Worm (Caenorhabditis elegans) whole organism, young adult: ENCODE measurements around the gene cul-2.

Source experiments
- B0336.3 ChIP-seq: fragments of 200-800 bp; sonication (Bioruptor generic); IDR thresholded peaks from 2 replicates; pipeline ENCODE4 v1.3.6; 2022; ENCODE audit warnings: missing genetic modification characterization, missing compliant biosample characterization
- F10E7.11 ChIP-seq: sonication (generic microtip); optimal IDR thresholded peaks from 2 replicates; lab custom pipeline; 2017; ENCODE audit warnings: mild to moderate bottlenecking, missing genetic modification characterization, moderate library complexity, missing compliant biosample characterization
- F37B4.10 ChIP-seq: fragments of 200-800 bp; sonication (Bioruptor generic); IDR thresholded peaks from 2 replicates; pipeline ENCODE4 v1.3.6; 2022; ENCODE audit warnings: missing genetic modification characterization, missing compliant biosample characterization
- F49E8.2 ChIP-seq: sonication (generic microtip); optimal IDR thresholded peaks from 3 replicates; lab custom pipeline; 2017; ENCODE audit warnings: missing genetic modification characterization, mild to moderate bottlenecking, missing compliant biosample characterization, antibody characterized with exemption, moderate library complexity; ENCODE audit not compliant: insufficient read depth
- T07F8.4 ChIP-seq: sonication (generic microtip); optimal IDR thresholded peaks from 2 replicates; lab custom pipeline; 2016; ENCODE audit warnings: mild to moderate bottlenecking, missing genetic modification characterization, moderate library complexity, missing compliant biosample characterization
- Y67H2A.10 ChIP-seq: fragments of 200-800 bp; sonication (Bioruptor generic); conservative IDR thresholded peaks from 2 replicates; pipeline ENCODE4 v1.3.6; 2022; ENCODE audit warnings: missing genetic modification reagents, missing genetic modification characterization, missing compliant biosample characterization
- Y95B8A.8 ChIP-seq: fragments of 200-800 bp; sonication (Bioruptor generic); IDR thresholded peaks from 2 replicates; pipeline ENCODE4 v1.3.6; 2022; ENCODE audit warnings: missing genetic modification reagents, missing genetic modification characterization, missing compliant biosample characterization
- ZK185.1 ChIP-seq: sonication (generic microtip); optimal IDR thresholded peaks from 2 replicates; lab custom pipeline; 2016; ENCODE audit warnings: mild to moderate bottlenecking, missing genetic modification characterization, missing compliant biosample characterization; ENCODE audit not compliant: poor library complexity, severe bottlenecking
- akir-1 ChIP-seq: fragments of 200-800 bp; sonication (Bioruptor generic); optimal IDR thresholded peaks from 2 replicates; lab custom pipeline; 2018; ENCODE audit warnings: mild to moderate bottlenecking, missing genetic modification characterization, moderate library complexity, missing compliant biosample characterization
- ama-1 ChIP-seq, 3 experiments: fragments of 150-350 bp in 1 of 3; sonication (generic microtip) in 2 of 3; optimal IDR thresholded peaks; 2 replicates each; lab custom pipeline; 2014 to 2018; ENCODE audit warnings: missing biosample characterization in 2 of 3, missing genetic modification characterization in 2 of 3, missing genetic modification reagents in 2 of 3
- attf-3 ChIP-seq: fragments of 200-800 bp; sonication (Bioruptor generic); conservative IDR thresholded peaks from 2 replicates; pipeline ENCODE4 v1.3.6; 2022; ENCODE audit warnings: missing genetic modification reagents, missing genetic modification characterization, missing compliant biosample characterization
- attf-6 ChIP-seq: fragments of 200-800 bp; sonication (Bioruptor generic); IDR thresholded peaks from 2 replicates; pipeline ENCODE4 v1.3.6; 2022; ENCODE audit warnings: missing genetic modification reagents, missing genetic modification characterization, missing compliant biosample characterization
- cebp-1 ChIP-seq, 2 experiments: fragments of 200-800 bp in 1 of 2; sonication (Bioruptor generic) in 1 of 2; sonication (generic microtip) in 1 of 2; IDR thresholded peaks in 1 of 2; optimal IDR thresholded peaks in 1 of 2; 2 replicates each; pipeline versions ENCODE4 v1.3.6 to Lab custom; 2017 to 2022; ENCODE audit warnings: missing compliant biosample characterization in 2 of 2, missing genetic modification characterization in 2 of 2, mild to moderate bottlenecking in 1 of 2, missing genetic modification reagents in 1 of 2, moderate library complexity in 1 of 2
- cebp-2 ChIP-seq: fragments of 200-800 bp; sonication (Bioruptor generic); IDR thresholded peaks from 2 replicates; pipeline ENCODE4 v1.3.6; 2022; ENCODE audit warnings: missing genetic modification characterization, missing compliant biosample characterization
- ceh-40 ChIP-seq: fragments of 200-800 bp; sonication (Bioruptor generic); IDR thresholded peaks from 2 replicates; pipeline ENCODE4 v1.3.6; 2022; ENCODE audit warnings: missing genetic modification characterization, missing compliant biosample characterization
- chd-7 ChIP-seq: sonication (generic microtip); optimal IDR thresholded peaks from 2 replicates; lab custom pipeline; 2016; ENCODE audit warnings: mild to moderate bottlenecking, missing genetic modification characterization, moderate library complexity, missing compliant biosample characterization
- gei-17 ChIP-seq: fragments of 200-800 bp; sonication (Bioruptor generic); optimal IDR thresholded peaks from 2 replicates; lab custom pipeline; 2018; ENCODE audit warnings: mild to moderate bottlenecking, missing genetic modification characterization, missing compliant biosample characterization
- him-1 ChIP-seq: sonication (generic microtip); optimal IDR thresholded peaks from 2 replicates; lab custom pipeline; 2016; ENCODE audit warnings: missing genotype, missing genetic modification reagents, missing genetic modification characterization, missing compliant biosample characterization
- hsf-1 ChIP-seq: fragments of 200-800 bp; sonication (Bioruptor generic); IDR thresholded peaks from 2 replicates; pipeline ENCODE4 v1.3.6; 2022; ENCODE audit warnings: missing genetic modification reagents, missing genetic modification characterization, missing compliant biosample characterization
- mcd-1 ChIP-seq: fragments of 200-800 bp; sonication (Bioruptor generic); IDR thresholded peaks from 2 replicates; pipeline ENCODE4 v1.3.6; 2022; ENCODE audit warnings: missing genetic modification reagents, missing genetic modification characterization, missing compliant biosample characterization
- mes-4 ChIP-seq: sonication (generic microtip); optimal IDR thresholded peaks from 2 replicates; lab custom pipeline; 2016; ENCODE audit warnings: missing genotype, missing genetic modification characterization, missing compliant biosample characterization
- mxl-1 ChIP-seq: sonication (generic microtip); optimal IDR thresholded peaks from 2 replicates; lab custom pipeline; 2016; ENCODE audit warnings: missing genetic modification characterization, missing compliant biosample characterization
- nhr-179 ChIP-seq: sonication (generic microtip); optimal IDR thresholded peaks from 2 replicates; lab custom pipeline; 2016; ENCODE audit warnings: mild to moderate bottlenecking, missing genetic modification characterization, missing compliant biosample characterization
- snpc-1.3 ChIP-seq: sonication (generic microtip); optimal IDR thresholded peaks from 2 replicates; lab custom pipeline; 2017; ENCODE audit warnings: missing genetic modification characterization, mild to moderate bottlenecking, missing compliant biosample characterization, antibody characterized with exemption, moderate library complexity, missing genotype, missing genetic modification reagents; ENCODE audit not compliant: insufficient read depth
- snpc-3.4 ChIP-seq: sonication (generic microtip); optimal IDR thresholded peaks from 2 replicates; lab custom pipeline; 2017; ENCODE audit warnings: missing genetic modification characterization, mild to moderate bottlenecking, missing compliant biosample characterization, antibody characterized with exemption, moderate library complexity, missing genotype, missing genetic modification reagents
- snpc-4 ChIP-seq, 5 experiments: fragments of 150-350 bp in 1 of 5; sonication (generic microtip) in 4 of 5; optimal IDR thresholded peaks; 2 replicates each; lab custom pipeline; 2014 to 2018; ENCODE audit warnings: missing genetic modification characterization in 5 of 5, missing biosample characterization in 3 of 5, antibody characterized with exemption in 2 of 5, mild to moderate bottlenecking in 2 of 5, missing compliant biosample characterization in 2 of 5, missing genotype in 2 of 5, moderate library complexity in 2 of 5, missing genetic modification reagents in 1 of 5
- somi-1 ChIP-seq: fragments of 200-800 bp; sonication (Bioruptor generic); optimal IDR thresholded peaks from 2 replicates; lab custom pipeline; 2018; ENCODE audit warnings: mild to moderate bottlenecking, missing genetic modification characterization, missing compliant biosample characterization
- unc-130 ChIP-seq: sonication (generic microtip); optimal IDR thresholded peaks from 2 replicates; lab custom pipeline; 2016; ENCODE audit warnings: missing genetic modification reagents, missing genetic modification characterization, missing compliant biosample characterization
- ztf-3 ChIP-seq: fragments of 200-800 bp; sonication (Bioruptor generic); optimal IDR thresholded peaks from 2 replicates; lab custom pipeline; 2018; ENCODE audit warnings: mild to moderate bottlenecking, missing genetic modification characterization, missing compliant biosample characterization

cul-2 gene

ce11 chrIII:13659028-13659427 lies 28.0 kb upstream of the cul-2 start:
- no peak for TF ChIP-seq mxl-1 (tag; lab: Kevin White, UChicago)
- TF ChIP-seq, all 124 proteins: peak for 0

- TF ChIP-seq attf-6 (GFP tag; lab: Robert Waterston, UW) (no peak), hsf-1 (GFP tag; lab: Robert Waterston, UW) (no peak), chd-7 (tag; lab: Kevin White, UChicago) (no peak), snpc-4 (GFP tag; optimal IDR thresholded peaks at IDR 0.05; lab: Kevin White, UChicago) (no peak), snpc-4 (tag; optimal IDR thresholded peaks at IDR 0.05; lab: Kevin White, UChicago) (no peak), ztf-3 (GFP tag; lab: Kevin White, UChicago) (no peak), F49E8.2 (tag; lab: Kevin White, UChicago) (no peak), mes-4 (no peak)
Measured at ce11 chrIII:13660123-13660522, 26.9 kb upstream of the cul-2 start.

ce11 chrIII:13666406-13666805 lies 20.7 kb upstream of the cul-2 start:
- TF ChIP-seq ama-1 (optimal IDR thresholded peaks at IDR 0.05; lab: Kevin White, UChicago), result no peak
- TF ChIP-seq ama-1 (GFP tag; optimal IDR thresholded peaks at IDR 0.05; lab: Kevin White, UChicago), result no peak
- TF ChIP-seq gei-17 (GFP tag; lab: Kevin White, UChicago), result no peak
- TF ChIP-seq snpc-3.4 (tag; lab: Kevin White, UChicago), result no peak
- TF ChIP-seq F10E7.11, result no peak
- TF ChIP-seq unc-130 (GFP tag; lab: Kevin White, UChicago), result no peak
- no peak for TF ChIP-seq cebp-1 (GFP tag; IDR thresholded peaks at IDR 0.05; lab: Robert Waterston, UW)
- no peak for TF ChIP-seq cebp-1 (tag; optimal IDR thresholded peaks at IDR 0.05; lab: Kevin White, UChicago)
- no peak for TF ChIP-seq cebp-2 (GFP tag; lab: Robert Waterston, UW)
- TF ChIP-seq T07F8.4, result no peak
- no peak for TF ChIP-seq somi-1 (GFP tag; lab: Kevin White, UChicago)
- no peak for TF ChIP-seq snpc-1.3 (tag; lab: Kevin White, UChicago)
- no peak for TF ChIP-seq ceh-40 (GFP tag; lab: Robert Waterston, UW)
- TF ChIP-seq Y95B8A.8 (GFP tag; lab: Robert Waterston, UW), result no peak

- no peak for TF ChIP-seq ama-1 (optimal IDR thresholded peaks at IDR 0.05; lab: Kevin White, UChicago)
- no peak for TF ChIP-seq ama-1 (GFP tag; optimal IDR thresholded peaks at IDR 0.05; lab: Kevin White, UChicago)
- no peak for TF ChIP-seq nhr-179 (tag; lab: Kevin White, UChicago)
- no peak for TF ChIP-seq F49E8.2 (tag; lab: Kevin White, UChicago)
- TF ChIP-seq mcd-1 (GFP tag; lab: Robert Waterston, UW), result no peak
Measured at ce11 chrIII:13667739-13668138, 19.3 kb upstream of the cul-2 start, which contains the start of gene flp-15. flp-15 (minus strand) TSS chrIII:13667839.

ce11 chrIII:13669519-13669918 lies 17.6 kb upstream of the cul-2 start:
- no peak for TF ChIP-seq B0336.3 (GFP tag; lab: Robert Waterston, UW)
- TF ChIP-seq akir-1 (GFP tag; lab: Kevin White, UChicago), result no peak
- TF ChIP-seq F10E7.11, result no peak
- no peak for TF ChIP-seq attf-3 (GFP tag; lab: Robert Waterston, UW)
- no peak for TF ChIP-seq mxl-1 (tag; lab: Kevin White, UChicago)
- TF ChIP-seq ama-1 (optimal IDR thresholded peaks at IDR 0.05; lab: Kevin White, UChicago), result no peak
- no peak for TF ChIP-seq ama-1 (GFP tag; optimal IDR thresholded peaks at IDR 0.05; lab: Kevin White, UChicago)
- TF ChIP-seq Y67H2A.10, result no peak
- no peak for TF ChIP-seq F37B4.10
- TF ChIP-seq him-1 (tag; lab: Kevin White, UChicago), result no peak
- TF ChIP-seq somi-1 (GFP tag; lab: Kevin White, UChicago), result no peak
- no peak for TF ChIP-seq unc-130 (GFP tag; lab: Kevin White, UChicago)
- TF ChIP-seq ZK185.1 (tag; lab: Kevin White, UChicago), result no peak
